Fruit fly (Drosophila melanogaster): Measurements from ENCODE around the gene CG43844.

Gene CG43844

dm6 chr3R:21847438-21847837 lies 41.9 kb upstream of the CG43844 start (continued):
- TF ChIP-seq crol (GFP tag; IDR thresholded peaks at IDR 0.05) (peak; percentile 65; the same call in 1 of the 2 replicates), trem (tag; optimal IDR thresholded peaks at IDR 0.05) (no peak), sr (GFP tag; IDR thresholded peaks at IDR 0.05) (peak; percentile 55; the same call in 2 of the 3 replicates)

dm6 chr3R:21848271-21848670 lies 41.1 kb upstream of the CG43844 start:
- 0 out of 2 replicates have a peak, but pooled peaks have one; percentile 14 for TF ChIP-seq CG16779 (GFP tag; IDR thresholded peaks at IDR 0.05)
- no peak for TF ChIP-seq sima (GFP tag; optimal IDR thresholded peaks at IDR 0.05)
- no peak for TF ChIP-seq CG14860 (GFP tag; IDR thresholded peaks at IDR 0.05; ENCODE audit: partially characterized antibody)
- no peak for TF ChIP-seq Pdp1 (GFP tag; optimal IDR thresholded peaks at IDR 0.05)
- TF ChIP-seq Taf1 (GFP tag; IDR thresholded peaks at IDR 0.05): no peak
- peak; percentile 50 for TF ChIP-seq sens (GFP tag)
- TF ChIP-seq D19B (GFP tag; optimal IDR thresholded peaks at IDR 0.05): no peak

dm6 chr3R:21848987-21849442 lies 40.3 kb upstream of the CG43844 start:
- TF ChIP-seq sc (optimal IDR thresholded peaks at IDR 0.05) (no peak), sc (GFP tag; optimal IDR thresholded peaks at IDR 0.05) (peak; percentile 53), BEAF-32 (GFP tag; optimal IDR thresholded peaks at IDR 0.05) (no peak), CG14014 (GFP tag; IDR thresholded peaks at IDR 0.05) (no peak; the same call in 1 of the 2 replicates), wek (GFP tag; optimal IDR thresholded peaks at IDR 0.05) (no peak), gt (GFP tag; IDR thresholded peaks at IDR 0.05) (no peak), Gsc (GFP tag; IDR thresholded peaks at IDR 0.05) (no peak), inv (GFP tag; IDR thresholded peaks at IDR 0.05; ENCODE audit: partially characterized antibody) (no peak), CG9727 (GFP tag; optimal IDR thresholded peaks at IDR 0.05) (peak; percentile 92), GATAe (GFP tag; conservative IDR thresholded peaks at IDR 0.05) (no peak), dmrt11E (tag; optimal IDR thresholded peaks at IDR 0.05) (peak; percentile 82), emc (GFP tag; optimal IDR thresholded peaks at IDR 0.05) (no peak), zf30C (GFP tag; optimal IDR thresholded peaks at IDR 0.05) (no peak), pfk (GFP tag; optimal IDR thresholded peaks at IDR 0.05) (no peak), CG10543 (GFP tag; optimal IDR thresholded peaks at IDR 0.05) (no peak), slbo (GFP tag; IDR thresholded peaks at IDR 0.05) (peak; percentile 37), Myb (GFP tag; optimal IDR thresholded peaks at IDR 0.05) (peak; percentile 39), CG11723 (GFP tag; optimal IDR thresholded peaks at IDR 0.05) (peak; percentile 51), Blimp-1 (GFP tag; optimal IDR thresholded peaks at IDR 0.05) (peak; percentile 71), CG2875 (GFP tag; optimal IDR thresholded peaks at IDR 0.05) (peak; percentile 59), Ravus (GFP tag; IDR thresholded peaks at IDR 0.05) (no peak), CG10959 (GFP tag; IDR thresholded peaks at IDR 0.05) (peak; percentile 58), otp (GFP tag; IDR thresholded peaks at IDR 0.05) (no peak), Lim3 (GFP tag; IDR thresholded peaks at IDR 0.05) (no peak), Doc3 (GFP tag; IDR thresholded peaks at IDR 0.05; ENCODE audit: partially characterized antibody) (no peak), lilli (GFP tag; optimal IDR thresholded peaks at IDR 0.05) (peak; percentile 44), mam (GFP tag; optimal IDR thresholded peaks at IDR 0.05) (peak; percentile 42), CG16815 (GFP tag; optimal IDR thresholded peaks at IDR 0.05) (peak; percentile 63), D (optimal IDR thresholded peaks at IDR 0.05) (no peak), D (GFP tag; optimal IDR thresholded peaks at IDR 0.05) (peak; percentile 77), CG3281 (GFP tag; optimal IDR thresholded peaks at IDR 0.05) (peak; percentile 55), CTCF (GFP tag; optimal IDR thresholded peaks at IDR 0.05) (peak; percentile 37), Nf-YB (GFP tag; optimal IDR thresholded peaks at IDR 0.05) (peak; percentile 58), H15 (GFP tag; IDR thresholded peaks at IDR 0.05) (peak; percentile 38; the same call in 1 of the 3 replicates), tna (GFP tag; IDR thresholded peaks at IDR 0.05; ENCODE audit: partially characterized antibody) (no peak), wor (GFP tag; IDR thresholded peaks at IDR 0.05) (no peak), CG14441 (GFP tag; IDR thresholded peaks at IDR 0.05) (peak; percentile 46; the same call in 1 of the 2 replicates), CG7928 (GFP tag; optimal IDR thresholded peaks at IDR 0.05) (no peak), CG9876 (GFP tag; optimal IDR thresholded peaks at IDR 0.05) (peak; percentile 24)

Measured in whole organism, embryonic.